Fruit fly (Drosophila melanogaster) whole organism, embryonic: ENCODE results near the gene CG17803.

ENCODE experiments used
- Abd-B ChIP-seq: fragments of 200-800 bp; sonication (Bioruptor generic); optimal IDR thresholded peaks from 2 replicates; lab custom pipeline; 2018; ENCODE audit warnings: missing biosample characterization, mild to moderate bottlenecking, missing genetic modification characterization, moderate library complexity
- CG11093 ChIP-seq: fragments of 200-800 bp; sonication (Bioruptor generic); IDR thresholded peaks from 3 replicates; pipeline ENCODE4 v1.3.6; 2022; ENCODE audit warnings: missing biosample characterization, missing genetic modification characterization
- CG12769 ChIP-seq: fragments of 200-800 bp; sonication (Bioruptor generic); optimal IDR thresholded peaks from 2 replicates; lab custom pipeline; 2019; ENCODE audit warnings: missing biosample characterization, mild to moderate bottlenecking, missing genetic modification characterization, moderate library complexity
- CG13894 ChIP-seq: fragments of 200-800 bp; sonication (Bioruptor generic); optimal IDR thresholded peaks from 3 replicates; lab custom pipeline; 2018; ENCODE audit warnings: missing biosample characterization, mild to moderate bottlenecking, missing genetic modification characterization, moderate library complexity
- CG14667 ChIP-seq: fragments of 200-800 bp; sonication (Bioruptor generic); IDR thresholded peaks from 2 replicates; pipeline ENCODE4 v1.3.6; 2022; ENCODE audit warnings: missing biosample characterization, missing genetic modification characterization
- CG14710 ChIP-seq: fragments of 200-800 bp; sonication (Bioruptor generic); optimal IDR thresholded peaks from 3 replicates; lab custom pipeline; 2019; ENCODE audit warnings: missing biosample characterization, mild to moderate bottlenecking, missing genetic modification characterization, moderate library complexity
- CG14965 ChIP-seq: fragments of 200-800 bp; sonication (Bioruptor generic); optimal IDR thresholded peaks from 2 replicates; lab custom pipeline; 2016; ENCODE audit warnings: missing biosample characterization, missing genetic modification characterization, borderline replicate concordance
- CG17359 ChIP-seq: fragments of 200-800 bp; sonication (Bioruptor generic); optimal IDR thresholded peaks from 3 replicates; lab custom pipeline; 2018; ENCODE audit warnings: missing biosample characterization, mild to moderate bottlenecking, missing genetic modification characterization, moderate library complexity
- CG17612 ChIP-seq: fragments of 200-800 bp; sonication (Bioruptor generic); IDR thresholded peaks from 2 replicates; pipeline ENCODE4 v1.3.6; 2022; ENCODE audit warnings: missing biosample characterization, missing genetic modification characterization
- CG17829 ChIP-seq: fragments of 200-800 bp; optimal IDR thresholded peaks from 2 replicates; lab custom pipeline; 2019; ENCODE audit warnings: missing biosample characterization, mild to moderate bottlenecking, missing genetic modification characterization, moderate library complexity
- CG2199 ChIP-seq: fragments of 200-800 bp; sonication (Bioruptor generic); IDR thresholded peaks from 3 replicates; pipeline ENCODE4 v1.3.6; 2022; ENCODE audit warnings: missing biosample characterization, missing genetic modification characterization
- CG31224 ChIP-seq: fragments of 200-800 bp; sonication (Bioruptor generic); IDR thresholded peaks from 2 replicates; pipeline ENCODE4 v1.3.6; 2022; ENCODE audit warnings: missing biosample characterization, missing genetic modification characterization
- CG3726 ChIP-seq: fragments of 200-800 bp; sonication (Bioruptor generic); IDR thresholded peaks from 3 replicates; pipeline ENCODE4, ENCODE4 v1.3.6; 2022; ENCODE audit warnings: missing biosample characterization, missing genetic modification characterization
- CG4617 ChIP-seq: fragments of 200-800 bp; sonication (Bioruptor generic); optimal IDR thresholded peaks from 3 replicates; lab custom pipeline; 2016; ENCODE audit warnings: missing biosample characterization, missing genetic modification characterization, borderline replicate concordance
- CG4730 ChIP-seq: fragments of 200-800 bp; sonication (Bioruptor generic); IDR thresholded peaks from 2 replicates; pipeline ENCODE4 v1.3.6; 2022; ENCODE audit warnings: missing biosample characterization, missing genetic modification characterization
- CG8290 ChIP-seq, 3 experiments: fragments of 200-800 bp; sonication (Bioruptor generic); optimal IDR thresholded peaks; 2 replicates each; lab custom pipeline; 2016 to 2019; ENCODE audit warnings: missing biosample characterization in 3 of 3, missing genetic modification characterization in 3 of 3, mild to moderate bottlenecking in 2 of 3, moderate library complexity in 1 of 3
- CG8359 ChIP-seq: fragments of 200-800 bp; sonication (Bioruptor generic); optimal IDR thresholded peaks from 2 replicates; lab custom pipeline; 2017; ENCODE audit warnings: missing biosample characterization, mild to moderate bottlenecking, missing genetic modification characterization, borderline replicate concordance
- CG8924 ChIP-seq: fragments of 200-800 bp; optimal IDR thresholded peaks from 3 replicates; lab custom pipeline; 2019; ENCODE audit warnings: missing biosample characterization, mild to moderate bottlenecking, missing genetic modification characterization, moderate library complexity
- CG9817 ChIP-seq: fragments of 200-800 bp; sonication (Bioruptor generic); optimal IDR thresholded peaks from 2 replicates; lab custom pipeline; 2018; ENCODE audit warnings: missing biosample characterization, mild to moderate bottlenecking, missing genetic modification characterization, moderate library complexity
- Ets97D ChIP-seq: fragments of 200-800 bp; sonication (Bioruptor generic); optimal IDR thresholded peaks from 3 replicates; lab custom pipeline; 2016; ENCODE audit warnings: missing biosample characterization, missing genetic modification characterization
- Fer1 ChIP-seq: fragments of 200-800 bp; sonication (Bioruptor generic); optimal IDR thresholded peaks from 2 replicates; lab custom pipeline; 2017; ENCODE audit warnings: missing biosample characterization, mild to moderate bottlenecking, missing genetic modification characterization
- Hand ChIP-seq: fragments of 200-800 bp; sonication (Bioruptor generic); optimal IDR thresholded peaks from 2 replicates; lab custom pipeline; 2017; ENCODE audit warnings: mild to moderate bottlenecking, missing biosample characterization, missing genetic modification reagents, missing genetic modification characterization
- Hr78 ChIP-seq, 2 experiments: fragments of 200-800 bp in 1 of 2; fragments of >200 bp in 1 of 2; sonication (Bioruptor generic) in 1 of 2; optimal IDR thresholded peaks; 2 replicates each; lab custom pipeline; 2017 to 2019; ENCODE audit warnings: missing biosample characterization in 2 of 2, missing genetic modification characterization in 2 of 2, mild to moderate bottlenecking in 1 of 2, moderate library complexity in 1 of 2
- Max ChIP-seq: fragments of 200-800 bp; sonication (Bioruptor generic); optimal IDR thresholded peaks from 2 replicates; lab custom pipeline; 2016; ENCODE audit warnings: missing biosample characterization, mild to moderate bottlenecking, missing genetic modification characterization
- Mrtf ChIP-seq: fragments of 200-800 bp; sonication (Bioruptor generic); IDR thresholded peaks from 3 replicates; pipeline ENCODE4 v1.3.6; 2022; ENCODE audit warnings: missing biosample characterization, missing genetic modification characterization
- Nf-YA ChIP-seq: fragments of 200-800 bp; sonication (Bioruptor generic); IDR thresholded peaks from 2 replicates; pipeline ENCODE4 v1.3.6; 2022; ENCODE audit warnings: missing biosample characterization, missing genetic modification characterization
- Scr ChIP-seq: fragments of 200-800 bp; sonication (Bioruptor generic); IDR thresholded peaks from 2 replicates; pipeline ENCODE4 v1.3.6; 2022; ENCODE audit warnings: missing biosample characterization, missing genetic modification characterization; ENCODE audit not compliant: partially characterized antibody
- Side ChIP-seq: fragments of 200-800 bp; sonication (Bioruptor generic); optimal IDR thresholded peaks from 2 replicates; lab custom pipeline; 2016; ENCODE audit warnings: missing biosample characterization, missing genetic modification characterization
- ara ChIP-seq: fragments of 200-800 bp; sonication (Bioruptor generic); IDR thresholded peaks from 2 replicates; pipeline ENCODE4 v1.3.6; 2022; ENCODE audit warnings: missing biosample characterization, missing genetic modification characterization
- crc ChIP-seq: fragments of 200-800 bp; sonication (Bioruptor generic); optimal IDR thresholded peaks from 2 replicates; lab custom pipeline; 2016; ENCODE audit warnings: missing biosample characterization, missing genetic modification characterization
- cwo ChIP-seq: fragments of 200-800 bp; sonication (Bioruptor generic); optimal IDR thresholded peaks from 3 replicates; lab custom pipeline; 2017; ENCODE audit warnings: missing biosample characterization, missing genetic modification characterization, mild to moderate bottlenecking, moderate library complexity, missing genetic modification reagents
- esg ChIP-seq: fragments of 200-800 bp; sonication (Bioruptor generic); conservative IDR thresholded peaks from 2 replicates; pipeline ENCODE4 v1.3.6; 2022; ENCODE audit warnings: missing biosample characterization, missing genetic modification characterization
- gsb-n ChIP-seq: fragments of 200-800 bp; sonication (Bioruptor generic); optimal IDR thresholded peaks from 3 replicates; lab custom pipeline; 2018; ENCODE audit warnings: missing biosample characterization, mild to moderate bottlenecking, missing genetic modification characterization
- ham ChIP-seq: fragments of 200-800 bp; sonication (Bioruptor generic); IDR thresholded peaks from 2 replicates; pipeline ENCODE4 v1.3.6; 2022; ENCODE audit warnings: missing biosample characterization, missing genetic modification characterization
- jing ChIP-seq: fragments of 200-800 bp; sonication (Bioruptor generic); optimal IDR thresholded peaks from 2 replicates; lab custom pipeline; 2018; ENCODE audit warnings: missing biosample characterization, mild to moderate bottlenecking, missing genetic modification characterization
- lab ChIP-seq: fragments of 200-800 bp; sonication (Bioruptor generic); optimal IDR thresholded peaks from 3 replicates; lab custom pipeline; 2017; ENCODE audit warnings: missing biosample characterization, missing genetic modification characterization, mild to moderate bottlenecking, moderate library complexity, missing genetic modification reagents
- lola ChIP-seq, 3 experiments: fragments of >200 bp in 2 of 3; fragments of 200-800 bp in 1 of 3; sonication (Bioruptor generic) in 1 of 3; optimal IDR thresholded peaks; 2 replicates each; lab custom pipeline; 2017 to 2019; ENCODE audit warnings: missing biosample characterization in 3 of 3, missing genetic modification characterization in 3 of 3, mild to moderate bottlenecking in 1 of 3, moderate library complexity in 1 of 3
- mirr ChIP-seq: fragments of 200-800 bp; sonication (Bioruptor generic); optimal IDR thresholded peaks from 3 replicates; lab custom pipeline; 2018; ENCODE audit warnings: missing biosample characterization, mild to moderate bottlenecking, missing genetic modification characterization
- nerfin-2 ChIP-seq: fragments of 200-800 bp; sonication (Bioruptor generic); IDR thresholded peaks from 2 replicates; pipeline ENCODE4 v1.3.6; 2022; ENCODE audit warnings: missing biosample characterization, missing genetic modification characterization; ENCODE audit not compliant: partially characterized antibody
- org-1 ChIP-seq: fragments of 200-800 bp; sonication (Bioruptor generic); optimal IDR thresholded peaks from 2 replicates; lab custom pipeline; 2017; ENCODE audit warnings: missing biosample characterization, missing genetic modification characterization
- prd ChIP-seq, 3 experiments: fragments of >200 bp in 2 of 3; fragments of 200-800 bp in 1 of 3; sonication (Bioruptor generic) in 1 of 3; optimal IDR thresholded peaks in 2 of 3; IDR thresholded peaks in 1 of 3; 2 replicates in 2 of 3; 3 replicates in 1 of 3; pipeline versions ENCODE4 v1.3.6 to Lab custom; 2017 to 2022; ENCODE audit warnings: missing biosample characterization in 1 of 3, missing genetic modification characterization in 1 of 3
- repo ChIP-seq: fragments of 200-800 bp; sonication (Bioruptor generic); optimal IDR thresholded peaks from 2 replicates; lab custom pipeline; 2016; ENCODE audit warnings: missing biosample characterization, missing genetic modification characterization
- run ChIP-seq: fragments of 200-800 bp; sonication (Bioruptor generic); optimal IDR thresholded peaks from 3 replicates; lab custom pipeline; 2018; ENCODE audit warnings: missing biosample characterization, mild to moderate bottlenecking, missing genetic modification characterization
- salm ChIP-seq: fragments of 200-800 bp; sonication (Bioruptor generic); optimal IDR thresholded peaks from 2 replicates; lab custom pipeline; 2018; ENCODE audit warnings: missing biosample characterization, mild to moderate bottlenecking, missing genetic modification characterization
- sens-2 ChIP-seq: fragments of 200-800 bp; sonication (Bioruptor generic); IDR thresholded peaks from 2 replicates; pipeline ENCODE4 v1.3.6; 2022; ENCODE audit warnings: missing biosample characterization, missing genetic modification characterization
- tap ChIP-seq: fragments of 200-800 bp; optimal IDR thresholded peaks from 3 replicates; lab custom pipeline; 2019; ENCODE audit warnings: missing biosample characterization, mild to moderate bottlenecking, missing genetic modification characterization, moderate library complexity
- ttk ChIP-seq: fragments of 200-800 bp; sonication (Bioruptor generic); IDR thresholded peaks from 2 replicates; pipeline ENCODE4 v2.1.2; 2022; ENCODE audit warnings: missing biosample characterization, missing genetic modification characterization
- wor ChIP-seq: fragments of 200-800 bp; sonication (Bioruptor generic); IDR thresholded peaks from 2 replicates; pipeline ENCODE4 v1.3.6; 2022; ENCODE audit warnings: missing biosample characterization, missing genetic modification characterization

CG17803 gene

dm6 chr3R:17798211-17798737 is 3.0 kb downstream of the CG17803 start, which contains the start of gene CG7379 (continued):
- TF ChIP-seq CG9817 (tag; lab: Kevin White, UChicago) = peak; percentile 84
- TF ChIP-seq org-1 = peak; percentile 71
- TF ChIP-seq CG4730 (GFP tag; lab: Robert Waterston, UW) = peak; percentile 62
- TF ChIP-seq Ets97D = peak; percentile 87
- TF ChIP-seq salm = no peak
- no peak for TF ChIP-seq CG8359 (GFP tag; lab: Kevin White, UChicago)
- TF ChIP-seq jing = no peak
- peak; percentile 80 for TF ChIP-seq Fer1
- TF ChIP-seq lab (GFP tag; lab: Kevin White, UChicago) = peak; percentile 94
- peak; percentile 62; the same call in 1 of the 3 replicates for TF ChIP-seq CG2199 (GFP tag; lab: Robert Waterston, UW)
- peak in 1 of 3 experiments; percentile 54 for TF ChIP-seq lola (GFP tag; optimal IDR thresholded peaks at IDR 0.05; lab: Kevin White, UChicago)
- peak; percentile 7 for TF ChIP-seq tap (tag; lab: Kevin White, UChicago)
- no peak for TF ChIP-seq prd (optimal IDR thresholded peaks at IDR 0.05; lab: Kevin White, UChicago)
- TF ChIP-seq prd (GFP tag; IDR thresholded peaks at IDR 0.05; lab: Robert Waterston, UW) = peak; percentile 74
- TF ChIP-seq Scr (GFP tag; lab: Robert Waterston, UW) = 0 out of 2 replicates have a peak, but pooled peaks have one; percentile 11
- no peak for TF ChIP-seq Nf-YA
- TF ChIP-seq CG8290 (GFP tag; optimal IDR thresholded peaks at IDR 0.05; lab: Kevin White, UChicago) = peak; percentile 94
- peak; percentile 89 to 90 for TF ChIP-seq CG8290 (tag; optimal IDR thresholded peaks at IDR 0.05; lab: Kevin White, UChicago)
- peak; percentile 78 for TF ChIP-seq CG8924 (tag; lab: Kevin White, UChicago)
- peak; percentile 77 for TF ChIP-seq CG13894 (tag; lab: Kevin White, UChicago)
- peak; percentile 68 for TF ChIP-seq Side (GFP tag; lab: Kevin White, UChicago)
- TF ChIP-seq Abd-B (GFP tag; lab: Kevin White, UChicago) = peak; percentile 72
- TF ChIP-seq run (tag; lab: Kevin White, UChicago) = no peak
- TF ChIP-seq ttk (GFP tag; lab: Robert Waterston, UW) = peak; percentile 83
- TF ChIP-seq CG14667 (GFP tag; lab: Robert Waterston, UW) = no peak; the same call in 1 of the 2 replicates
- TF ChIP-seq sens-2 = no peak
- TF ChIP-seq repo (GFP tag; lab: Kevin White, UChicago) = peak; percentile 47
- TF ChIP-seq Hand (GFP tag; lab: Kevin White, UChicago) = no peak
- no peak for TF ChIP-seq gsb-n
- TF ChIP-seq crc (GFP tag; lab: Kevin White, UChicago) = peak; percentile 47
- no peak for TF ChIP-seq CG14965 (GFP tag; lab: Kevin White, UChicago)
- TF ChIP-seq Hr78 (GFP tag; optimal IDR thresholded peaks at IDR 0.05; lab: Kevin White, UChicago) = no peak
- peak; percentile 50; the same call in 2 of the 3 replicates for TF ChIP-seq Mrtf (GFP tag; lab: Robert Waterston, UW)
- no peak for TF ChIP-seq nerfin-2 (GFP tag; lab: Robert Waterston, UW)
- TF ChIP-seq CG11093 (GFP tag; lab: Robert Waterston, UW) = peak; percentile 49; the same call in 1 of the 3 replicates
- peak; percentile 71 for TF ChIP-seq CG17829
- peak; percentile 56 for TF ChIP-seq mirr (GFP tag; lab: Kevin White, UChicago)
- TF ChIP-seq CG14710 (tag; lab: Kevin White, UChicago) = peak; percentile 88
- peak; percentile 69 for TF ChIP-seq cwo (GFP tag; lab: Kevin White, UChicago)
- no peak for TF ChIP-seq CG12769 (tag; lab: Kevin White, UChicago)
- peak; percentile 84 for TF ChIP-seq CG4617 (GFP tag; lab: Kevin White, UChicago)
- TF ChIP-seq CG3726 (GFP tag; lab: Robert Waterston, UW) = no peak
- peak; percentile 81 for TF ChIP-seq Max (GFP tag; lab: Kevin White, UChicago)
- TF ChIP-seq ara (GFP tag; lab: Robert Waterston, UW) = peak; percentile 71; the same call in 1 of the 2 replicates
- TF ChIP-seq CG31224 (GFP tag; lab: Robert Waterston, UW) = peak; percentile 67
- no peak for TF ChIP-seq CG17612 (GFP tag; lab: Robert Waterston, UW)
- peak; percentile 73 for TF ChIP-seq CG17359 (tag; lab: Kevin White, UChicago)
- TF ChIP-seq wor (GFP tag; lab: Robert Waterston, UW) = peak; percentile 35; the same call in 1 of the 2 replicates
- TF ChIP-seq ham (GFP tag; lab: Robert Waterston, UW) = no peak
- no peak for TF ChIP-seq esg (GFP tag; lab: Robert Waterston, UW)
